Fruit fly (Drosophila melanogaster) S2 (cell line): ENCODE results near the gene CG13308.

Source experiments
- CG8478 ChIP-seq: fragments of >200 bp; optimal IDR thresholded peaks from 2 replicates; lab custom pipeline; 2018
- CTCF ChIP-seq, 2 experiments: fragments of >200 bp; optimal IDR thresholded peaks; 2 replicates each; lab custom pipeline; 2018

DNA sequence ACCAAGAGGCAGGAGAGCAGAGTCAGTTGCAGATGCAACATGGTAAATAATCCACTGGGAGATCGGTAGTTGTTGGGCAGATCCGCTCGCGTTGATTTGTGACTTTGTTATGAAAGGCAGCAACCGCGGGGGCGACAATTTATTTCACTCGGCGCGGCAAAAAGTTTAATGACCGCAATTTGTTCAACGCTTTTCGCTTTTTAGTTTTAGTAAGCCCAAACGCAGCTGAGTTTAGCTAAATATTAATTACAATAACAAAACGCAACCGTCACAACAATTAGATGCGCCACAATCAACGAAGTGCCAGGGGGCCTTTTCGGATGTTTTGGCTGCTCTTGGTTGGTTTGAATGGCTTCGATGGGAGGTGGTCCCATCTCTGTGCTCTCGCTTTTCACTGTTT is 7.9 kb upstream of the CG13308 start, which contains the start of gene CG13310:
- TF ChIP-seq CG8478 (lab: Kevin White, UChicago) (no peak), CTCF (optimal IDR thresholded peaks at IDR 0.05; lab: Kevin White, UChicago) (no peak)
